Fruit fly (Drosophila melanogaster): ENCODE measurements around the gene cyst.

Gene cyst

DNA sequence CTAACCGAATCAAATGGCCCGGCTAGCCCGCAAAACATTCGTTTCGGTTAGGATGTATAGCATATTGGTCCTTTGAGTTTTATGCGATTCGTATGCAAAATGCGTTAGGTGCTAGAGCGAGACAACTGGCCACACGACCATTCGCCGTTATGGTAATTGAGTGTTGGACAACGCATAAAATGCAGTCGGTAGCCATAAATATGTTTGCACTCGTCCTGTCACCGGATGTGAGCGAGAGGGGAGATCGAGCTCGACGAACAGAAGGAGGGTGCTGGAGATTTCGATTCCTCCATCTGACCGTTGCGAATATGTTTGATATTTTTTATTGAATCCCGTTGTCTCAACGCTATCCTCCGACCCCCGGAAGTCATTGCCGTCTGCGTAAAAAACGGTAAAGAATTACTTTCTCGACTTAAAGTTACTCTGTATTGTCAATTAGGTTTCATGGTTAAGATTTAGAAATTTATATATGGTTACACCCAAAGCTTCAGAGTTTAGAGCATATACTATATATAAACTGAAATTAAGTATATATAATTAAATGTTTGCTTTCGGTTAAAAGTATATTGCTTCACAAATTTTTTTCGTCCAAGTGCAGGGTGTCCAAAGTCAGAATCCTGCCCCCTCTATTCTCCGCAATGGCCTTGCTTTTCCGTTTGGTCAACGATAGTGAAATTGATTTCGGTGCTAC lies 50.5 kb downstream of the cyst start:
- no peak for TF ChIP-seq Dll (optimal IDR thresholded peaks at IDR 0.05)

dm6 chr2L:19455723-19456122 lies 52.8 kb downstream of the cyst start:
- TF ChIP-seq pan (optimal IDR thresholded peaks at IDR 0.05) (no peak), psq (optimal IDR thresholded peaks at IDR 0.05) (no peak)

DNA sequence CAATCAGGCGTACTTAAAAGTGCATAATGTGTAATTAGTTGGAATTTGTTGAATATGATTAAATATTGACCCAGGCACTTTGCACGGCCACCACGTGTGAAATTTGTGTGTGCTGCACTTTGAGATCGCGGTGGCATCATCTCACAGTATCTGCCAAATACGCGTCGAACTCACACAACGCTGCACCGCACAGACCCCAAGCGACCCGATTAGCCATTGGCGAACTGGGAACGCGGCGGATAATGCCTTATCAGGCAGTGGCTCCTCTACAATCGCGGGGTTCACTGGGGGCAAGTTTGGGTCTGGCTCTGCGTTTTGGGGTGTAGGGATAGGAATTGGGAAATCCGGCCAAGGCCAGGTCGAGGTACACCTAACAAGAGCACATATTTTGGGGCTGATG lies 53.4 kb downstream of the cyst start:
- TF ChIP-seq pan (optimal IDR thresholded peaks at IDR 0.05) = no peak
- no peak for TF ChIP-seq psq (optimal IDR thresholded peaks at IDR 0.05)
- no peak for TF ChIP-seq CG8478 (optimal IDR thresholded peaks at IDR 0.05)
- no peak for TF ChIP-seq EcR (GFP tag; optimal IDR thresholded peaks at IDR 0.05)
- no peak for TF ChIP-seq usp (GFP tag; optimal IDR thresholded peaks at IDR 0.05)
- no peak for TF ChIP-seq Dll (optimal IDR thresholded peaks at IDR 0.05)

DNA sequence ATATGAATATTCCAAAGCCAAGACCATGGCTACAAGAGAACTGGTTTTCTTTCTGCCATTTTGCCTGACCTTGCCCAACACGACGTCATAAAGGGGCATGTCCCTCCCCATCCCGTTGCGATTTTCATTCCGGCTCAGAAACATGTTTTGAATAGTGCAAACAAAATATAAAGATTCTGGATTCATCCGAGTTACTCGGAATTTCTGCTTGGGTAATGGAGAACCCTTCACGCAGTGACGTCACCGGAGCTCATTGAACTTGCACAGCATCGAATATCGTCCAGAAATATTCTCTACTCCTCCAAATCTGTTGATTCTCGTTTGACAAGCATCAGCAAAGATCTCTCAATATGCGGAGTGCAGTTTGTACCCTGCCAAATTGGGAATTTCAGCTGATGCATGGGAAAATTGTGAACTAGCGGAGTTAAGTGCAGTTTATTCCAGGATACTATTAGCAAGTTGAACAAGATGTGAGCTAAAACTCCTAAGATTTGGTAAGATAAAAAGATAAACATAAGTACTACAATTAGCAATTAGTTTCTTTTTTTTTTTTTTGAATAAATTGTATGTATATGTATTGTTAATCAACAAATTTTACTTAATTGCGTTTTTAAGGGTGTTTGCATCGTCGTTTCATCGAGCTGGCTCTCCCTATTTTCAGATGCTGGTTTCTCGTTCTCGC lies 54.4 kb downstream of the cyst start, which contains the start of gene CG10026:
TSS of gene CG10026 (plus strand) at position 187 of the 682 bp plus-strand sequence.
- no peak for TF ChIP-seq Dll (optimal IDR thresholded peaks at IDR 0.05)
- no peak for TF ChIP-seq psq (optimal IDR thresholded peaks at IDR 0.05)
- no peak for TF ChIP-seq CG8478 (optimal IDR thresholded peaks at IDR 0.05)
- no peak for TF ChIP-seq usp (GFP tag; optimal IDR thresholded peaks at IDR 0.05)
- TF ChIP-seq EcR (GFP tag; optimal IDR thresholded peaks at IDR 0.05) = peak in 1 of 2 experiments; percentile 93
- no peak for TF ChIP-seq pan (optimal IDR thresholded peaks at IDR 0.05)

DNA sequence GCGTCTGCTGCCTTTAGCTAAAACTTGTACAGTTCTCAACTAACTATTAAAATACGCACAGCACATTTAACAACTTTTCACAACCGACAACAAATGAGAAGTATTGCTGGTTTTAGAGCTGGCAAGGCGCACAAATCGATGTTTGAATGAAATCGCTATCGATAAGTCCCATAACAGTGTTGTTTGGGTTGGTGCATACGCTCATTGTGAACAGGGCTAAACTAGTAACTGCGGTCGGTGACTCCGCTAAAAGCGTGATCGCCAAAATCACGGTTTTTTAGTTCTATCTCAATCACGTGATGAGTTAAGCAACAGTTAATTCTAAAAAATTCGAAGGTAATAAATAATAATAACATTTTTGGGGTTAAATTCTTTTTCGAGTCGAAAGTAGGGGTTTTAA lies 55.2 kb downstream of the cyst start, which contains the start of gene Top2:
TSS of gene Top2 (minus strand) at position 110 of the 400 bp plus-strand sequence.
- TF ChIP-seq Dll (optimal IDR thresholded peaks at IDR 0.05) = no peak
- TF ChIP-seq pan (optimal IDR thresholded peaks at IDR 0.05) = no peak
- no peak for TF ChIP-seq EcR (GFP tag; optimal IDR thresholded peaks at IDR 0.05)
- no peak for TF ChIP-seq usp (GFP tag; optimal IDR thresholded peaks at IDR 0.05)
- TF ChIP-seq CG8478 (optimal IDR thresholded peaks at IDR 0.05) = no peak
- no peak for TF ChIP-seq psq (optimal IDR thresholded peaks at IDR 0.05)

DNA sequence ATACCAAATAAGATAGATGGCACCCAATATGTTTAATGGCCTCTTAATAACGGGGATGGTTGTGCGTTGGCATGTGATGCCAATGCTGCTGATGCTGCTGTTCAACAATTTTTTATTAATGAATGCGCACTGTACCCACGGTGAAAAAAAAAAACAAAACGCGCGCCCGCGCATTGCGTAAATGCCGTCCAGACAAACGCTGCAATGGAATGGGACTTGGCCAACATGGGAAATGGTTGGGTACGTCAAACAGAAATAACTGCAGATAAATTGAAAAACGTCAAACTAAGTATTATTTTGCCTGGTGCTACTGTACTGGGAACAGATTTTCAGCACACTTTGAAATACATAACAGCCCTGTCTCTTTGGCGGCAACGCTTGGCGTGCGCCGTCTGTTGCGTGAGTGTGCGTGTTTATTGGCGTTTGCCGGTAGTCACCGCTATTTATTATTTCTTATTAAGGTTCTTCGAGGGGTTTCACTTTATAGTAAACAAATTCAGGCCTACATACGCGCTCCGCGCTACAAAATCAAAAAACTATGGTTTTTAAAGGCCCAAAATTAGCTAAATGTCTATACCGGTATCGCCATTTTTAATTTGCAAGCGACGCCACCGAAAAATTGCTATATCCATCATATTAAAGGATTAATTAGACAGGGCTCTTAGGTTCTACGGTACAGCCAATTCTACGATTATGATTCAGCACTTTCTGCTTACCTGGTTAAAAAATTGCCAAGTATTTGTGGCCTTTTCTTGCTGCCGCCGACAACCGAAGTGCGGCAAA lies 55.8 kb downstream of the cyst start:
- TF ChIP-seq CG8478 (optimal IDR thresholded peaks at IDR 0.05) = no peak
- no peak for TF ChIP-seq Dll (optimal IDR thresholded peaks at IDR 0.05)
- no peak for TF ChIP-seq psq (optimal IDR thresholded peaks at IDR 0.05)
- no peak for TF ChIP-seq usp (GFP tag; optimal IDR thresholded peaks at IDR 0.05)
- no peak for TF ChIP-seq EcR (GFP tag; optimal IDR thresholded peaks at IDR 0.05)
- TF ChIP-seq pan (optimal IDR thresholded peaks at IDR 0.05) = no peak

Data from whole organism.